Fruit fly (Drosophila melanogaster) whole organism, embryonic: ENCODE data around the gene RhoGEF4.
A peak's percentile ranks its signal among the peaks of the same experiment; 100 is the strongest.

ENCODE experiments used
- ATbp ChIP-seq: fragments of 200-800 bp; sonication (Bioruptor generic); optimal IDR thresholded peaks from 2 replicates; lab custom pipeline; 2017; ENCODE audit warnings: missing biosample characterization, mild to moderate bottlenecking, missing genetic modification characterization, missing genetic modification reagents
- Atf6 ChIP-seq: fragments of 200-800 bp; sonication (Bioruptor generic); IDR thresholded peaks from 2 replicates; pipeline ENCODE4 v1.3.6; 2022; ENCODE audit warnings: missing biosample characterization, missing genetic modification characterization
- CG11695 ChIP-seq: fragments of 200-800 bp; sonication (Bioruptor generic); IDR thresholded peaks from 3 replicates; pipeline ENCODE4 v1.3.6; 2022; ENCODE audit warnings: missing biosample characterization, missing genetic modification characterization
- CG12104 ChIP-seq: fragments of 200-800 bp; sonication (Bioruptor generic); optimal IDR thresholded peaks from 3 replicates; lab custom pipeline; 2016; ENCODE audit warnings: missing biosample characterization, missing genetic modification characterization
- CG12942 ChIP-seq: fragments of 200-800 bp; sonication (Bioruptor generic); optimal IDR thresholded peaks from 3 replicates; lab custom pipeline; 2016; ENCODE audit warnings: missing biosample characterization, missing genetic modification characterization
- CG13296 ChIP-seq: fragments of 200-800 bp; sonication (Bioruptor generic); optimal IDR thresholded peaks from 3 replicates; lab custom pipeline; 2018; ENCODE audit warnings: missing biosample characterization, mild to moderate bottlenecking, missing genetic modification characterization
- CG14860 ChIP-seq: fragments of 200-800 bp; sonication (Bioruptor generic); IDR thresholded peaks from 3 replicates; pipeline ENCODE4 v1.3.6; 2022; ENCODE audit warnings: missing biosample characterization, missing genetic modification characterization; ENCODE audit not compliant: partially characterized antibody
- CG15514 ChIP-seq: fragments of 200-800 bp; sonication (Bioruptor generic); optimal IDR thresholded peaks from 3 replicates; lab custom pipeline; 2017; ENCODE audit warnings: missing biosample characterization, missing genetic modification characterization, mild to moderate bottlenecking, moderate library complexity, missing genetic modification reagents
- CG1602 ChIP-seq: fragments of 200-800 bp; sonication (Bioruptor generic); optimal IDR thresholded peaks from 3 replicates; lab custom pipeline; 2016; ENCODE audit warnings: missing biosample characterization, missing genetic modification characterization
- CG16815 ChIP-seq: fragments of 200-800 bp; sonication (Bioruptor generic); optimal IDR thresholded peaks from 3 replicates; lab custom pipeline; 2017; ENCODE audit warnings: missing biosample characterization, mild to moderate bottlenecking, missing genetic modification characterization
- CG17612 ChIP-seq: fragments of 200-800 bp; sonication (Bioruptor generic); IDR thresholded peaks from 2 replicates; pipeline ENCODE4 v1.3.6; 2022; ENCODE audit warnings: missing biosample characterization, missing genetic modification characterization
- CG18262 ChIP-seq: fragments of 200-800 bp; optimal IDR thresholded peaks from 3 replicates; lab custom pipeline; 2019; ENCODE audit warnings: missing biosample characterization, mild to moderate bottlenecking, missing genetic modification characterization, moderate library complexity
- CG33213 ChIP-seq: fragments of 200-800 bp; sonication (Bioruptor generic); optimal IDR thresholded peaks from 3 replicates; lab custom pipeline; 2016; ENCODE audit warnings: missing biosample characterization, missing genetic modification characterization
- CG34422 ChIP-seq: fragments of 200-800 bp; sonication (Bioruptor generic); IDR thresholded peaks from 3 replicates; pipeline ENCODE4 v1.3.6; 2022; ENCODE audit warnings: missing biosample characterization, missing genetic modification characterization
- CG3847 ChIP-seq: fragments of 200-800 bp; sonication (Bioruptor generic); IDR thresholded peaks from 2 replicates; pipeline ENCODE4 v1.3.6; 2022; ENCODE audit warnings: missing biosample characterization, missing genetic modification characterization
- CG3995 ChIP-seq: fragments of 200-800 bp; sonication (Bioruptor generic); optimal IDR thresholded peaks from 3 replicates; lab custom pipeline; 2016; ENCODE audit warnings: missing biosample characterization, missing genetic modification characterization
- CG7786 ChIP-seq: fragments of 200-800 bp; sonication (Bioruptor generic); optimal IDR thresholded peaks from 2 replicates; lab custom pipeline; 2016; ENCODE audit warnings: missing biosample characterization, missing genetic modification characterization
- CG7839 ChIP-seq: fragments of 200-800 bp; sonication (Bioruptor generic); optimal IDR thresholded peaks from 3 replicates; lab custom pipeline; 2018; ENCODE audit warnings: missing biosample characterization, mild to moderate bottlenecking, missing genetic modification characterization, moderate library complexity
- Camta ChIP-seq: fragments of 200-800 bp; sonication (Bioruptor generic); optimal IDR thresholded peaks from 2 replicates; lab custom pipeline; 2016; ENCODE audit warnings: missing biosample characterization, missing genetic modification characterization
- CoRest ChIP-seq: fragments of 200-800 bp; sonication (Bioruptor generic); optimal IDR thresholded peaks from 3 replicates; lab custom pipeline; 2018; ENCODE audit warnings: missing biosample characterization, mild to moderate bottlenecking, missing genetic modification characterization, moderate library complexity
- Dad ChIP-seq: fragments of 200-800 bp; sonication (Bioruptor generic); optimal IDR thresholded peaks from 3 replicates; lab custom pipeline; 2016; ENCODE audit warnings: missing biosample characterization, missing genetic modification characterization
- Dbx ChIP-seq: fragments of 200-800 bp; sonication (Bioruptor generic); IDR thresholded peaks from 3 replicates; pipeline ENCODE4 v1.3.6; 2022; ENCODE audit warnings: missing biosample characterization, missing genetic modification characterization
- Dfd ChIP-seq, 2 experiments: fragments of >200 bp; optimal IDR thresholded peaks; 2 replicates each; lab custom pipeline; 2017; ENCODE audit warnings: missing biosample characterization in 2 of 2, missing genetic modification characterization in 2 of 2
- Fer1 ChIP-seq: fragments of 200-800 bp; sonication (Bioruptor generic); optimal IDR thresholded peaks from 2 replicates; lab custom pipeline; 2017; ENCODE audit warnings: missing biosample characterization, mild to moderate bottlenecking, missing genetic modification characterization
- HLH4C ChIP-seq: fragments of 200-800 bp; sonication (Bioruptor generic); IDR thresholded peaks from 3 replicates; pipeline ENCODE4 v1.3.6; 2022; ENCODE audit warnings: missing biosample characterization, missing genetic modification characterization; ENCODE audit not compliant: partially characterized antibody
- Hr39 ChIP-seq: fragments of >200 bp; optimal IDR thresholded peaks from 2 replicates; lab custom pipeline; 2017
- MBD-R2 ChIP-seq: fragments of 200-800 bp; sonication (Bioruptor generic); IDR thresholded peaks from 2 replicates; pipeline ENCODE4 v1.3.6; 2022; ENCODE audit warnings: missing biosample characterization, missing genetic modification characterization
- NFAT ChIP-seq: fragments of 200-800 bp; sonication (Bioruptor generic); IDR thresholded peaks from 2 replicates; pipeline ENCODE4 v1.3.6; 2022; ENCODE audit warnings: missing biosample characterization, missing genetic modification characterization
- Optix ChIP-seq: fragments of 200-800 bp; sonication (Bioruptor generic); IDR thresholded peaks from 3 replicates; pipeline ENCODE4 v1.3.6; 2022; ENCODE audit warnings: missing biosample characterization, missing genetic modification characterization
- PHDP ChIP-seq: fragments of 200-800 bp; sonication (Bioruptor generic); optimal IDR thresholded peaks from 3 replicates; lab custom pipeline; 2018; ENCODE audit warnings: missing biosample characterization, mild to moderate bottlenecking, missing genetic modification characterization, moderate library complexity
- Side ChIP-seq: fragments of 200-800 bp; sonication (Bioruptor generic); optimal IDR thresholded peaks from 2 replicates; lab custom pipeline; 2016; ENCODE audit warnings: missing biosample characterization, missing genetic modification characterization
- Sox102F ChIP-seq: fragments of 200-800 bp; sonication (Bioruptor generic); optimal IDR thresholded peaks from 2 replicates; lab custom pipeline; 2018; ENCODE audit warnings: missing biosample characterization, mild to moderate bottlenecking, missing genetic modification characterization, moderate library complexity
- Ssrp ChIP-seq: fragments of 200-800 bp; sonication (Bioruptor generic); optimal IDR thresholded peaks from 2 replicates; lab custom pipeline; 2018; ENCODE audit warnings: missing biosample characterization, mild to moderate bottlenecking, missing genetic modification characterization, moderate library complexity
- Xbp1 ChIP-seq: fragments of 200-800 bp; sonication (Bioruptor generic); optimal IDR thresholded peaks from 3 replicates; lab custom pipeline; 2016; ENCODE audit warnings: missing biosample characterization, mild to moderate bottlenecking, missing genetic modification characterization
- amos ChIP-seq: fragments of 200-800 bp; sonication (Bioruptor generic); IDR thresholded peaks from 2 replicates; pipeline ENCODE4 v1.3.6; 2022; ENCODE audit warnings: missing biosample characterization, missing genetic modification characterization; ENCODE audit not compliant: partially characterized antibody
- btn ChIP-seq: fragments of 200-800 bp; sonication (Bioruptor generic); optimal IDR thresholded peaks from 2 replicates; lab custom pipeline; 2016; ENCODE audit warnings: missing biosample characterization, missing genetic modification characterization
- chm ChIP-seq: fragments of 200-800 bp; sonication (Bioruptor generic); IDR thresholded peaks from 2 replicates; pipeline ENCODE4 v1.3.6; 2022; ENCODE audit warnings: missing biosample characterization, missing genetic modification characterization
- dmrt99B ChIP-seq: fragments of 200-800 bp; sonication (Bioruptor generic); optimal IDR thresholded peaks from 2 replicates; lab custom pipeline; 2018; ENCODE audit warnings: missing biosample characterization, mild to moderate bottlenecking, missing genetic modification characterization, moderate library complexity
- fd64A ChIP-seq: fragments of 200-800 bp; sonication (Bioruptor generic); optimal IDR thresholded peaks from 3 replicates; lab custom pipeline; 2018; ENCODE audit warnings: missing biosample characterization, mild to moderate bottlenecking, missing genetic modification characterization
- grn ChIP-seq: fragments of 200-800 bp; sonication (Bioruptor generic); optimal IDR thresholded peaks from 3 replicates; lab custom pipeline; 2017; ENCODE audit warnings: missing biosample characterization, missing genetic modification characterization
- kah ChIP-seq: fragments of 200-800 bp; sonication (Bioruptor generic); optimal IDR thresholded peaks from 2 replicates; lab custom pipeline; 2018; ENCODE audit warnings: missing biosample characterization, mild to moderate bottlenecking, missing genetic modification characterization
- kni ChIP-seq: fragments of 200-800 bp; sonication (Bioruptor generic); optimal IDR thresholded peaks from 3 replicates; lab custom pipeline; 2017; ENCODE audit warnings: mild to moderate bottlenecking, missing biosample characterization, missing genetic modification reagents, missing genetic modification characterization
- mirr ChIP-seq: fragments of 200-800 bp; sonication (Bioruptor generic); optimal IDR thresholded peaks from 3 replicates; lab custom pipeline; 2018; ENCODE audit warnings: missing biosample characterization, mild to moderate bottlenecking, missing genetic modification characterization
- pum ChIP-seq: fragments of 200-800 bp; sonication (Bioruptor generic); optimal IDR thresholded peaks from 2 replicates; lab custom pipeline; 2016; ENCODE audit warnings: missing biosample characterization, missing genetic modification characterization
- pzg ChIP-seq: fragments of 200-800 bp; sonication (Bioruptor generic); optimal IDR thresholded peaks from 3 replicates; lab custom pipeline; 2018; ENCODE audit warnings: missing biosample characterization, mild to moderate bottlenecking, missing genetic modification characterization, moderate library complexity
- salm ChIP-seq: fragments of 200-800 bp; sonication (Bioruptor generic); optimal IDR thresholded peaks from 2 replicates; lab custom pipeline; 2018; ENCODE audit warnings: missing biosample characterization, mild to moderate bottlenecking, missing genetic modification characterization
- ssp ChIP-seq: fragments of 200-800 bp; sonication (Bioruptor generic); IDR thresholded peaks from 2 replicates; pipeline ENCODE4 v1.3.6; 2022; ENCODE audit warnings: missing biosample characterization, missing genetic modification characterization
- stc ChIP-seq: fragments of 200-800 bp; sonication (Bioruptor generic); IDR thresholded peaks from 2 replicates; pipeline ENCODE4 v1.3.6; 2022; ENCODE audit warnings: missing biosample characterization, missing genetic modification characterization
- tll ChIP-seq, 2 experiments: fragments of 200-800 bp in 1 of 2; fragments of >200 bp in 1 of 2; sonication (Bioruptor generic) in 1 of 2; optimal IDR thresholded peaks; 2 replicates each; lab custom pipeline; 2017 to 2019; ENCODE audit warnings: missing biosample characterization in 2 of 2, missing genetic modification characterization in 2 of 2, mild to moderate bottlenecking in 1 of 2, moderate library complexity in 1 of 2
- trem ChIP-seq: fragments of 200-800 bp; optimal IDR thresholded peaks from 3 replicates; lab custom pipeline; 2019; ENCODE audit warnings: missing biosample characterization, mild to moderate bottlenecking, missing genetic modification characterization, moderate library complexity
- unc-4 ChIP-seq: fragments of 200-800 bp; sonication (Bioruptor generic); IDR thresholded peaks from 2 replicates; pipeline ENCODE4 v1.3.6; 2022; ENCODE audit warnings: missing biosample characterization, missing genetic modification characterization; ENCODE audit not compliant: partially characterized antibody

Gene RhoGEF4

DNA sequence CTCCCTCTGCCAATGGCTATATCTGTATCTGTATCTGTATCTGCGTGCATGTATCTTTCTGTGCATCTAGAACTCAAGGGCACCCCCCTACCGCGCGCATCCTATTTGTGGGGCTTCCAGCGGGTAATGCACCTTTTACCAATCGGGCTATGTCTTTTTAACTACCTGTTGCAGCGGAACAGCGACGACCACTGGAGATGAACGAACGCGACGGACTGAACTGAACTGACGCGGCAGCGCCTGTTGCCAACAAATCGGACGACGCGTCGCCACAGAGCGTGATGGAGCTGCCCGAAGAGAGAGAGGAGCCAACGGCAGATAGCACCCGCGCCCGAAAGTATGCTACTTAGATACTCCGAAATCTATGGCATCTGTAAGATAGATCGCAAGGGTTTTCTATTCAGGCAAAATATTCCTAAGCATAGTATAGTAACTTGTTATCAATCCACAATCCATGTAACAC, 21.8 kb upstream of the RhoGEF4 start, which contains the start of gene Cln7 (continued):
- TF ChIP-seq CG34422 (GFP tag; lab: Robert Waterston, UW) = peak; percentile 52; the same call in 1 of the 3 replicates
- TF ChIP-seq pzg (GFP tag; lab: Kevin White, UChicago) = no peak
- peak; percentile 56 for TF ChIP-seq Atf6 (GFP tag; lab: Robert Waterston, UW)
- TF ChIP-seq CG14860 (GFP tag; lab: Robert Waterston, UW) = no peak
- TF ChIP-seq Camta (GFP tag; lab: Kevin White, UChicago) = no peak
- peak; percentile 50; the same call in 1 of the 2 replicates for TF ChIP-seq NFAT (GFP tag; lab: Robert Waterston, UW)
- TF ChIP-seq ssp (GFP tag; lab: Robert Waterston, UW) = no peak
- peak; percentile 29 for TF ChIP-seq fd64A (GFP tag; lab: Kevin White, UChicago)
- peak; percentile 66 for TF ChIP-seq CG13296
- no peak for TF ChIP-seq tll (GFP tag; optimal IDR thresholded peaks at IDR 0.05; lab: Kevin White, UChicago)
- peak; percentile 57; the same call in 1 of the 2 replicates for TF ChIP-seq stc (GFP tag; lab: Robert Waterston, UW)
- peak; percentile 30 for TF ChIP-seq Side
- TF ChIP-seq Hr39 = no peak
- TF ChIP-seq HLH4C = peak; percentile 43; the same call in 2 of the 3 replicates
- no peak for TF ChIP-seq CG17612 (GFP tag; lab: Robert Waterston, UW)
- TF ChIP-seq unc-4 = peak; percentile 44
- no peak for TF ChIP-seq CG12104 (GFP tag; lab: Kevin White, UChicago)
- no peak for TF ChIP-seq ATbp (GFP tag; lab: Kevin White, UChicago)
- TF ChIP-seq kni (GFP tag; lab: Kevin White, UChicago) = peak; percentile 89
- peak; percentile 51 for TF ChIP-seq CG15514 (GFP tag; lab: Kevin White, UChicago)
- no peak for TF ChIP-seq pum
- TF ChIP-seq mirr (GFP tag; lab: Kevin White, UChicago) = peak; percentile 67
- no peak for TF ChIP-seq CG12942
- TF ChIP-seq CG7839 (tag; lab: Kevin White, UChicago) = peak; percentile 25
- TF ChIP-seq Dfd (GFP tag; optimal IDR thresholded peaks at IDR 0.05; lab: Kevin White, UChicago) = no peak
- no peak for TF ChIP-seq CG33213 (GFP tag; lab: Kevin White, UChicago)
- TF ChIP-seq Dbx (GFP tag; lab: Robert Waterston, UW) = peak; percentile 58; the same call in 1 of the 3 replicates
- peak; percentile 31 for TF ChIP-seq trem (tag; lab: Kevin White, UChicago)
- TF ChIP-seq Optix (GFP tag; lab: Robert Waterston, UW) = peak; percentile 38; the same call in 1 of the 3 replicates
- no peak for TF ChIP-seq Xbp1 (GFP tag; lab: Kevin White, UChicago)
- peak; percentile 44; the same call in 1 of the 2 replicates for TF ChIP-seq amos (GFP tag; lab: Robert Waterston, UW)
- peak; percentile 8 for TF ChIP-seq CG7786 (GFP tag; lab: Kevin White, UChicago)
- no peak for TF ChIP-seq CG3847 (GFP tag; lab: Robert Waterston, UW)
- no peak for TF ChIP-seq CG16815 (GFP tag; lab: Kevin White, UChicago)
- no peak for TF ChIP-seq CoRest (tag; lab: Kevin White, UChicago)
- no peak for TF ChIP-seq Dad (GFP tag; lab: Kevin White, UChicago)
- TF ChIP-seq salm = peak; percentile 7
- peak; percentile 79 for TF ChIP-seq chm (GFP tag; lab: Robert Waterston, UW)
- peak; percentile 39 for TF ChIP-seq CG18262 (tag; lab: Kevin White, UChicago)
- peak; percentile 98 for TF ChIP-seq kah (GFP tag; lab: Kevin White, UChicago)
- no peak for TF ChIP-seq Sox102F (GFP tag; lab: Kevin White, UChicago)
- TF ChIP-seq CG11695 (GFP tag; lab: Robert Waterston, UW) = 0 out of 3 replicates have a peak, but pooled peaks have one; percentile 17
- no peak for TF ChIP-seq btn
- no peak for TF ChIP-seq MBD-R2 (GFP tag; lab: Robert Waterston, UW)
- no peak for TF ChIP-seq Ssrp (tag; lab: Kevin White, UChicago)
- TF ChIP-seq dmrt99B (tag; lab: Kevin White, UChicago) = no peak
- TF ChIP-seq grn = peak; percentile 80
- TF ChIP-seq CG1602 (GFP tag; lab: Kevin White, UChicago) = no peak
- TF ChIP-seq CG3995 = no peak
- TF ChIP-seq PHDP (tag; lab: Kevin White, UChicago) = peak; percentile 50
- TF ChIP-seq Fer1 (GFP tag; lab: Kevin White, UChicago) = peak; percentile 72
